Worm (Caenorhabditis elegans) whole organism, young adult: ENCODE data around the gene ufd-3.

ENCODE experiments used
- F39B2.1 ChIP-seq: fragments of 200-800 bp; sonication (Bioruptor generic); IDR thresholded peaks from 2 replicates; pipeline ENCODE4 v1.3.6; 2022; ENCODE audit warnings: missing genetic modification reagents, missing genetic modification characterization, missing compliant biosample characterization
- attf-6 ChIP-seq: fragments of 200-800 bp; sonication (Bioruptor generic); IDR thresholded peaks from 2 replicates; pipeline ENCODE4 v1.3.6; 2022; ENCODE audit warnings: missing genetic modification reagents, missing genetic modification characterization, missing compliant biosample characterization

ce11 chrII:9966954-9967353, 26.4 kb downstream of the ufd-3 start, which contains the start of gene dtmk-1:
- TF ChIP-seq attf-6 = no peak
- no peak for TF ChIP-seq F39B2.1
